Fruit fly (Drosophila melanogaster): ENCODE data around the gene vrs.

DNA sequence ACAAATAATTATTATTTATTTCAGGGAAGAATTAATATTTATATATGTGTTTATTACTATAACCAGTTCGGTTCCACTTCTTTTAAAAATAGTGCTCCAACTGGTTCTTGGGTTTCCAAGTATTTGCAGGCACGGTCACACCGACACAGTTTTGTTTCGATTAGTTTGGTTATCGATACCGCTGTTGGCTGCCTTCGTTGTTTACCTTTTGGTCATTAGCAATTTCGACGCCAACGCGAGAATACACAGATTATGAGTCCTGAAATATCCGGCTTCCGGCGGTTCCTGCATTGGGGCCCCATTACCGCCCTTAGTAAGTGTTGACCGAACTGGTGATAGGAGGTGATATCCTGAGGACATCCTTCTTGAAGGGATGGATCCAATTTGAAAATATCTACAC, 39.3 kb upstream of the vrs start, which contains the start of gene CG5196:
- TF ChIP-seq CG8281 (tag; optimal IDR thresholded peaks at IDR 0.05) (no peak), Eip74EF (GFP tag; optimal IDR thresholded peaks at IDR 0.05) (no peak), CG12104 (GFP tag; optimal IDR thresholded peaks at IDR 0.05) (no peak)
